In the genomic region with DNA sequence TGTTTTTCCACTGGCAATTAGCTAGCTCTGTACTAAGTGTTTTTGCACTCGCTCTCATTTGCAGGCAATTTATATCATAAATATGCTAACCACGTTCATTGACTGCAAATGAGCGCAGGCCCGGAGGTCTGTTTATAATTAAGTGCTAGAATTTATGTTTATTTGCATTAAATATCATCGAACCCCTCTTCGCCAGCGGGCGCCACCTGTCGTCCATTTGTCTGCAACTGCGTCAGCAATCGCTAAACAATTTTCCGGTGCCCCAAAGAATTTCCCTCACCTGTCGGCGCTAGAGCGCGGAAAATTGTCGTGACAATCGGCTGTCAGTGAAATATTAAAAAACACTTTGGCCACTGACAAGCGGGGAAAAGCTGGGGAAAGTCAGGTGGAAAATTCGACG, we compare ENCODE assay signal across 2 fruit fly cellular contexts.
TF ChIP-seq lines count a peak whose summit lies in the region.

No protein-coding gene starts in this region.

- peak; percentile 71 to 74 for TF ChIP-seq CTCF in S2 (optimal IDR thresholded peaks at IDR 0.05; lab: Kevin White, UChicago)
- TF ChIP-seq CTCF in whole organism, embryonic (GFP tag; optimal IDR thresholded peaks at IDR 0.05; lab: Kevin White, UChicago) = peak; percentile 81

TF ChIP-seq in whole organism, embryonic, 481 proteins besides CTCF, POLR2A, EP300 and RAD21:
- TF ChIP-seq org-1 (GFP tag; optimal IDR thresholded peaks at IDR 0.05; lab: Kevin White, UChicago) (no peak), Elba2 (GFP tag; optimal IDR thresholded peaks at IDR 0.05; lab: Kevin White, UChicago) (no peak), cwo (GFP tag; optimal IDR thresholded peaks at IDR 0.05; lab: Kevin White, UChicago) (no peak), tll (GFP tag; optimal IDR thresholded peaks at IDR 0.05; lab: Kevin White, UChicago) (no peak), lola (GFP tag; optimal IDR thresholded peaks at IDR 0.05; lab: Kevin White, UChicago) (no peak), eve (GFP tag; optimal IDR thresholded peaks at IDR 0.05; lab: Kevin White, UChicago) (no peak), Hr51 (GFP tag; optimal IDR thresholded peaks at IDR 0.05; lab: Kevin White, UChicago) (no peak), inv (GFP tag; IDR thresholded peaks at IDR 0.05; lab: Robert Waterston, UW; ENCODE audit: partially characterized antibody) (no peak), vvl (GFP tag; IDR thresholded peaks at IDR 0.05; lab: Robert Waterston, UW) (no peak), CG9727 (GFP tag; optimal IDR thresholded peaks at IDR 0.05; lab: Kevin White, UChicago) (no peak)
